Fruit fly (Drosophila melanogaster) whole organism, embryonic: Measurements from ENCODE around the gene pck.
A peak's percentile ranks its signal among the peaks of the same experiment; 100 is the strongest.

ENCODE experiments used
- B-H1 ChIP-seq: fragments of 200-800 bp; sonication (Bioruptor generic); IDR thresholded peaks from 3 replicates; pipeline ENCODE4 v1.3.6; 2022; ENCODE audit warnings: missing biosample characterization, missing genetic modification characterization
- BEAF-32 ChIP-seq: fragments of 200-800 bp; sonication (Bioruptor generic); optimal IDR thresholded peaks from 3 replicates; lab custom pipeline; 2017; ENCODE audit warnings: missing biosample characterization, missing genetic modification characterization, mild to moderate bottlenecking, moderate library complexity, missing genetic modification reagents
- CG10147 ChIP-seq: fragments of 200-800 bp; sonication (Bioruptor generic); optimal IDR thresholded peaks from 2 replicates; lab custom pipeline; 2019; ENCODE audit warnings: missing biosample characterization, mild to moderate bottlenecking, missing genetic modification characterization, moderate library complexity
- CG10321 ChIP-seq: fragments of 200-800 bp; sonication (Bioruptor generic); IDR thresholded peaks from 2 replicates; pipeline ENCODE4 v1.3.6; 2022; ENCODE audit warnings: missing biosample characterization, missing genetic modification characterization
- CG11085 ChIP-seq: fragments of 200-800 bp; sonication (Bioruptor generic); IDR thresholded peaks from 2 replicates; pipeline ENCODE4 v1.3.6; 2022; ENCODE audit warnings: missing biosample characterization, missing genetic modification characterization
- CG11398 ChIP-seq: fragments of 200-800 bp; sonication (Bioruptor generic); optimal IDR thresholded peaks from 2 replicates; lab custom pipeline; 2016; ENCODE audit warnings: missing biosample characterization, missing genetic modification characterization
- CG12236 ChIP-seq: fragments of 200-800 bp; sonication (Bioruptor generic); optimal IDR thresholded peaks from 2 replicates; lab custom pipeline; 2016; ENCODE audit warnings: missing biosample characterization, missing genetic modification characterization
- CG13424 ChIP-seq: fragments of 200-800 bp; sonication (Bioruptor generic); optimal IDR thresholded peaks from 2 replicates; lab custom pipeline; 2019; ENCODE audit warnings: missing biosample characterization, mild to moderate bottlenecking, missing genetic modification characterization, moderate library complexity
- CG14050 ChIP-seq: fragments of 200-800 bp; sonication (Bioruptor generic); IDR thresholded peaks from 3 replicates; pipeline ENCODE4 v1.3.6; 2022; ENCODE audit warnings: missing biosample characterization, missing genetic modification characterization
- CG15696 ChIP-seq: fragments of 200-800 bp; sonication (Bioruptor generic); optimal IDR thresholded peaks from 2 replicates; lab custom pipeline; 2019; ENCODE audit warnings: missing biosample characterization, mild to moderate bottlenecking, missing genetic modification characterization, moderate library complexity
- CG16779 ChIP-seq: fragments of 200-800 bp; sonication (Bioruptor generic); IDR thresholded peaks from 2 replicates; pipeline ENCODE4 v1.3.6; 2022; ENCODE audit warnings: missing biosample characterization, missing genetic modification characterization
- CG17328 ChIP-seq: fragments of 200-800 bp; sonication (Bioruptor generic); IDR thresholded peaks from 2 replicates; pipeline ENCODE4 v1.3.6; 2022; ENCODE audit warnings: missing biosample characterization, missing genetic modification characterization
- CG17568 ChIP-seq: fragments of 200-800 bp; sonication (Bioruptor generic); optimal IDR thresholded peaks from 2 replicates; lab custom pipeline; 2018; ENCODE audit warnings: missing biosample characterization, mild to moderate bottlenecking, missing genetic modification characterization, moderate library complexity
- CG18262 ChIP-seq: fragments of 200-800 bp; optimal IDR thresholded peaks from 3 replicates; lab custom pipeline; 2019; ENCODE audit warnings: missing biosample characterization, mild to moderate bottlenecking, missing genetic modification characterization, moderate library complexity
- CG18764 ChIP-seq: fragments of 200-800 bp; sonication (Bioruptor generic); optimal IDR thresholded peaks from 3 replicates; lab custom pipeline; 2016; ENCODE audit warnings: missing biosample characterization, missing genetic modification characterization
- CG32772 ChIP-seq: fragments of 200-800 bp; sonication (Bioruptor generic); IDR thresholded peaks from 2 replicates; pipeline ENCODE4 v1.3.6; 2022; ENCODE audit warnings: missing biosample characterization, missing genetic modification characterization
- CG34376 ChIP-seq: fragments of 200-800 bp; sonication (Bioruptor generic); optimal IDR thresholded peaks from 2 replicates; lab custom pipeline; 2018; ENCODE audit warnings: missing biosample characterization, mild to moderate bottlenecking, missing genetic modification characterization
- CG4707 ChIP-seq: fragments of 200-800 bp; sonication (Bioruptor generic); optimal IDR thresholded peaks from 2 replicates; lab custom pipeline; 2018; ENCODE audit warnings: missing biosample characterization, mild to moderate bottlenecking, missing genetic modification characterization, moderate library complexity
- CG6654 ChIP-seq: fragments of 200-800 bp; sonication (Bioruptor generic); optimal IDR thresholded peaks from 2 replicates; lab custom pipeline; 2017; ENCODE audit warnings: missing biosample characterization, mild to moderate bottlenecking, missing genetic modification characterization
- CG8359 ChIP-seq: fragments of 200-800 bp; sonication (Bioruptor generic); optimal IDR thresholded peaks from 2 replicates; lab custom pipeline; 2017; ENCODE audit warnings: missing biosample characterization, mild to moderate bottlenecking, missing genetic modification characterization, borderline replicate concordance
- CoRest ChIP-seq: fragments of 200-800 bp; sonication (Bioruptor generic); optimal IDR thresholded peaks from 3 replicates; lab custom pipeline; 2018; ENCODE audit warnings: missing biosample characterization, mild to moderate bottlenecking, missing genetic modification characterization, moderate library complexity
- Doc2 ChIP-seq: fragments of 200-800 bp; sonication (Bioruptor generic); IDR thresholded peaks from 2 replicates; pipeline ENCODE4 v1.3.6; 2022; ENCODE audit warnings: missing biosample characterization, missing genetic modification characterization
- Dref ChIP-seq: fragments of 200-800 bp; sonication (Bioruptor generic); IDR thresholded peaks from 2 replicates; pipeline ENCODE4 v1.3.6; 2022; ENCODE audit warnings: missing biosample characterization, missing genetic modification characterization
- GATAe ChIP-seq: fragments of 200-800 bp; sonication (Bioruptor generic); conservative IDR thresholded peaks from 2 replicates; pipeline ENCODE4 v1.3.6; 2022; ENCODE audit warnings: missing biosample characterization, missing genetic modification characterization
- HHEX ChIP-seq: fragments of 200-800 bp; sonication (Bioruptor generic); optimal IDR thresholded peaks from 3 replicates; lab custom pipeline; 2017; ENCODE audit warnings: missing biosample characterization, mild to moderate bottlenecking, missing genetic modification characterization, missing genetic modification reagents
- HLH3B ChIP-seq: fragments of 200-800 bp; sonication (Bioruptor generic); IDR thresholded peaks from 2 replicates; pipeline ENCODE4 v1.3.6; 2022; ENCODE audit warnings: missing biosample characterization, missing genetic modification characterization
- HmgD ChIP-seq: fragments of 200-800 bp; sonication (Bioruptor generic); optimal IDR thresholded peaks from 3 replicates; lab custom pipeline; 2016; ENCODE audit warnings: missing biosample characterization, missing genetic modification characterization
- MBD-R2 ChIP-seq: fragments of 200-800 bp; sonication (Bioruptor generic); IDR thresholded peaks from 2 replicates; pipeline ENCODE4 v1.3.6; 2022; ENCODE audit warnings: missing biosample characterization, missing genetic modification characterization
- Meics ChIP-seq: fragments of 200-800 bp; sonication (Bioruptor generic); optimal IDR thresholded peaks from 2 replicates; lab custom pipeline; 2017; ENCODE audit warnings: missing biosample characterization, mild to moderate bottlenecking, missing genetic modification characterization
- Mes4 ChIP-seq: fragments of 200-800 bp; sonication (Bioruptor generic); optimal IDR thresholded peaks from 2 replicates; lab custom pipeline; 2016; ENCODE audit warnings: missing biosample characterization, missing genetic modification characterization
- Ptx1 ChIP-seq: fragments of 200-800 bp; sonication (Bioruptor generic); IDR thresholded peaks from 2 replicates; pipeline ENCODE4 v1.3.6; 2022; ENCODE audit warnings: missing biosample characterization, missing genetic modification characterization
- Rx ChIP-seq: fragments of 200-800 bp; sonication (Bioruptor generic); IDR thresholded peaks from 2 replicates; pipeline ENCODE4 v1.3.6; 2022; ENCODE audit warnings: missing biosample characterization, missing genetic modification characterization
- ap ChIP-seq: fragments of 200-800 bp; sonication (Bioruptor generic); IDR thresholded peaks from 2 replicates; pipeline ENCODE4 v1.3.6; 2022; ENCODE audit warnings: missing biosample characterization, missing genetic modification characterization
- bab2 ChIP-seq: fragments of 200-800 bp; sonication (Bioruptor generic); optimal IDR thresholded peaks from 2 replicates; lab custom pipeline; 2016; ENCODE audit warnings: missing biosample characterization, missing genetic modification characterization
- br ChIP-seq: fragments of >200 bp; optimal IDR thresholded peaks from 2 replicates; lab custom pipeline; 2017
- dmrt11E ChIP-seq: fragments of 200-800 bp; sonication (Bioruptor generic); optimal IDR thresholded peaks from 3 replicates; lab custom pipeline; 2018; ENCODE audit warnings: missing biosample characterization, mild to moderate bottlenecking, missing genetic modification characterization, moderate library complexity
- dysf ChIP-seq: fragments of 200-800 bp; sonication (Bioruptor generic); IDR thresholded peaks from 3 replicates; pipeline ENCODE4 v1.3.6; 2022; ENCODE audit warnings: missing biosample characterization, missing genetic modification characterization
- eyg ChIP-seq: fragments of 200-800 bp; sonication (Bioruptor generic); optimal IDR thresholded peaks from 3 replicates; lab custom pipeline; 2016; ENCODE audit warnings: missing biosample characterization, missing genetic modification characterization
- fru ChIP-seq: fragments of >200 bp; optimal IDR thresholded peaks from 2 replicates; lab custom pipeline; 2017
- ind ChIP-seq: fragments of 200-800 bp; sonication (Bioruptor generic); optimal IDR thresholded peaks from 3 replicates; lab custom pipeline; 2016; ENCODE audit warnings: missing biosample characterization, missing genetic modification characterization
- kah ChIP-seq: fragments of 200-800 bp; sonication (Bioruptor generic); optimal IDR thresholded peaks from 2 replicates; lab custom pipeline; 2018; ENCODE audit warnings: missing biosample characterization, mild to moderate bottlenecking, missing genetic modification characterization
- kay ChIP-seq: fragments of 200-800 bp; sonication (Bioruptor generic); optimal IDR thresholded peaks from 2 replicates; lab custom pipeline; 2016; ENCODE audit warnings: missing biosample characterization, missing genetic modification characterization
- mam ChIP-seq: fragments of 200-800 bp; sonication (Bioruptor generic); optimal IDR thresholded peaks from 3 replicates; lab custom pipeline; 2016; ENCODE audit warnings: missing biosample characterization, missing genetic modification characterization
- pan ChIP-seq, 4 experiments: fragments of >200 bp in 3 of 4; fragments of 200-800 bp in 1 of 4; sonication (Bioruptor generic) in 1 of 4; optimal IDR thresholded peaks in 3 of 4; IDR thresholded peaks in 1 of 4; 2 replicates each; pipeline versions ENCODE4 v1.3.6 to Lab custom; 2017 to 2022; ENCODE audit warnings: missing biosample characterization in 2 of 4, missing genetic modification characterization in 2 of 4, mixed read lengths in 1 of 4
- prd ChIP-seq, 3 experiments: fragments of >200 bp in 2 of 3; fragments of 200-800 bp in 1 of 3; sonication (Bioruptor generic) in 1 of 3; optimal IDR thresholded peaks in 2 of 3; IDR thresholded peaks in 1 of 3; 2 replicates in 2 of 3; 3 replicates in 1 of 3; pipeline versions ENCODE4 v1.3.6 to Lab custom; 2017 to 2022; ENCODE audit warnings: missing biosample characterization in 1 of 3, missing genetic modification characterization in 1 of 3
- sens ChIP-seq: fragments of 200-800 bp; sonication (Bioruptor generic); peaks from one replicate; lab custom pipeline; 2016; ENCODE audit warnings: missing biosample characterization, missing genetic modification characterization
- so ChIP-seq: fragments of 200-800 bp; sonication (Bioruptor generic); IDR thresholded peaks from 3 replicates; pipeline ENCODE4 v1.3.6; 2022; ENCODE audit warnings: missing biosample characterization, missing genetic modification characterization
- sqz ChIP-seq: fragments of 200-800 bp; sonication (Bioruptor generic); optimal IDR thresholded peaks from 3 replicates; lab custom pipeline; 2018; ENCODE audit warnings: missing biosample characterization, mild to moderate bottlenecking, missing genetic modification characterization
- tup ChIP-seq: fragments of 200-800 bp; sonication (Bioruptor generic); optimal IDR thresholded peaks from 2 replicates; lab custom pipeline; 2016; ENCODE audit warnings: missing biosample characterization, mild to moderate bottlenecking, missing genetic modification characterization, moderate library complexity
- zf30C ChIP-seq: fragments of 200-800 bp; sonication (Bioruptor generic); optimal IDR thresholded peaks from 3 replicates; lab custom pipeline; 2018; ENCODE audit warnings: missing biosample characterization, mild to moderate bottlenecking, missing genetic modification characterization
- zfh1 ChIP-seq: fragments of 200-800 bp; sonication (Bioruptor generic); IDR thresholded peaks from 3 replicates; pipeline ENCODE4 v1.3.6; 2022; ENCODE audit warnings: missing biosample characterization, missing genetic modification characterization

The pck gene

DNA sequence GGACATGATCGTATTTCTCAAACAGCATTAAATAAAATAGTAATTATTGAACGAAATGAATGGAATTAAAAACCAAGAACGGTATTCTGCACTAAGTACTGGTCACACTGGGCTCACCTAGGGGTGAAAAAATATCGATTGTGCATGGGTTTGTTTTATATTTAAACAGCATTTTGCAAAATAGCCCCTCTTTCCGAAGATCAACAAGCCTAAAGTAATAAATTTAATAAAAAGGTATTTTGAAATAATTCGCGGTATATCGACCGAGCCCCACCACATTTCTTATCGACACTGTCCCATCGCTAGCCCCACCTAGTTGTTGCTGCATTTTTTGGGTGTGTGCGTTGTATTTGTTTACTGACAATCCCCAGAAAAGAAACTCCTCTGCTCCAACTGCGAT lies at the start of gene pck (continued):
- TF ChIP-seq pan (optimal IDR thresholded peaks at IDR 0.05; lab: Kevin White, UChicago), result no peak
- peak in 1 of 2 experiments; percentile 70 for TF ChIP-seq pan (GFP tag; optimal IDR thresholded peaks at IDR 0.05 in 1 of 2, IDR thresholded peaks at IDR 0.05 in 1 of 2)
- TF ChIP-seq dysf (GFP tag; lab: Robert Waterston, UW), result peak; percentile 51; the same call in 1 of the 3 replicates
- TF ChIP-seq sens (GFP tag; lab: Kevin White, UChicago), result peak; percentile 97
- TF ChIP-seq HLH3B (GFP tag; lab: Robert Waterston, UW), result peak; percentile 35; the same call in 1 of the 2 replicates
- TF ChIP-seq fru (lab: Kevin White, UChicago), result no peak
- peak; percentile 54; the same call in 1 of the 3 replicates for TF ChIP-seq B-H1 (GFP tag; lab: Robert Waterston, UW)
- TF ChIP-seq mam, result peak; percentile 68
- peak; percentile 34 for TF ChIP-seq kay (GFP tag; lab: Kevin White, UChicago)
- peak; percentile 49 for TF ChIP-seq CoRest
- TF ChIP-seq Rx (GFP tag; lab: Robert Waterston, UW), result peak; percentile 50; the same call in 1 of the 2 replicates
- no peak for TF ChIP-seq eyg
- no peak for TF ChIP-seq sqz (GFP tag; lab: Kevin White, UChicago)
- TF ChIP-seq CG12236 (GFP tag; lab: Kevin White, UChicago), result peak; percentile 45
- peak; percentile 40 for TF ChIP-seq CG11398
- TF ChIP-seq Mes4, result peak; percentile 35
- 0 out of 3 replicates have a peak, but pooled peaks have one; percentile 56 for TF ChIP-seq so
- TF ChIP-seq BEAF-32 (GFP tag; lab: Kevin White, UChicago), result peak; percentile 66
- TF ChIP-seq ap (GFP tag; lab: Robert Waterston, UW), result no peak
- TF ChIP-seq kah, result no peak
- TF ChIP-seq prd (optimal IDR thresholded peaks at IDR 0.05; lab: Kevin White, UChicago), result no peak
- TF ChIP-seq prd (GFP tag; IDR thresholded peaks at IDR 0.05; lab: Robert Waterston, UW), result peak; percentile 83
- peak; percentile 16 for TF ChIP-seq CG10147 (GFP tag; lab: Kevin White, UChicago)
- TF ChIP-seq Meics (GFP tag; lab: Kevin White, UChicago), result peak; percentile 34
- no peak for TF ChIP-seq CG16779 (GFP tag; lab: Robert Waterston, UW)
- TF ChIP-seq CG4707 (GFP tag; lab: Kevin White, UChicago), result no peak
- no peak for TF ChIP-seq CG6654 (GFP tag; lab: Kevin White, UChicago)
- peak; percentile 86 for TF ChIP-seq MBD-R2 (GFP tag; lab: Robert Waterston, UW)
- peak; percentile 70 for TF ChIP-seq CG17328 (GFP tag; lab: Robert Waterston, UW)
- TF ChIP-seq CG10321 (GFP tag; lab: Robert Waterston, UW), result no peak
- peak; percentile 59 for TF ChIP-seq CG15696 (tag; lab: Kevin White, UChicago)
- peak; percentile 65 for TF ChIP-seq dmrt11E (tag; lab: Kevin White, UChicago)
- peak; percentile 11 for TF ChIP-seq CG34376 (GFP tag; lab: Kevin White, UChicago)
- no peak for TF ChIP-seq CG8359 (GFP tag; lab: Kevin White, UChicago)
- peak; percentile 77; the same call in 2 of the 3 replicates for TF ChIP-seq zfh1 (GFP tag; lab: Robert Waterston, UW)
- no peak for TF ChIP-seq Doc2 (GFP tag; lab: Robert Waterston, UW)
- TF ChIP-seq HmgD (GFP tag; lab: Kevin White, UChicago), result no peak
- TF ChIP-seq CG11085 (GFP tag; lab: Robert Waterston, UW), result peak; percentile 63
- TF ChIP-seq CG14050 (GFP tag; lab: Robert Waterston, UW), result no peak; the same call in 2 of the 3 replicates
- TF ChIP-seq HHEX (GFP tag; lab: Kevin White, UChicago), result peak; percentile 6
- no peak for TF ChIP-seq GATAe (GFP tag; lab: Robert Waterston, UW)
- TF ChIP-seq CG18262 (tag; lab: Kevin White, UChicago), result peak; percentile 55
- TF ChIP-seq zf30C (GFP tag; lab: Kevin White, UChicago), result no peak
- peak; percentile 43; the same call in 1 of the 2 replicates for TF ChIP-seq CG32772 (GFP tag; lab: Robert Waterston, UW)
- TF ChIP-seq bab2 (GFP tag; lab: Kevin White, UChicago), result peak; percentile 61
- TF ChIP-seq CG13424 (tag; lab: Kevin White, UChicago), result peak; percentile 51
- peak; percentile 72 for TF ChIP-seq Ptx1 (GFP tag; lab: Robert Waterston, UW)
- peak; percentile 65 for TF ChIP-seq CG18764 (GFP tag; lab: Kevin White, UChicago)
- TF ChIP-seq Dref, result peak; percentile 66
- peak; percentile 74 for TF ChIP-seq ind
- TF ChIP-seq tup (GFP tag; lab: Kevin White, UChicago), result no peak
- TF ChIP-seq br (lab: Kevin White, UChicago), result no peak
- no peak for TF ChIP-seq CG17568 (GFP tag; lab: Kevin White, UChicago)
